Worm (Caenorhabditis elegans) whole organism, early embryonic: ENCODE measurements around the gene exos-9.

Source experiments
- ama-1 ChIP-seq: fragments of 150-350 bp; optimal IDR thresholded peaks from 2 replicates; lab custom pipeline; 2014
- ceh-13 ChIP-seq: fragments of 200-800 bp; sonication (Bioruptor generic); optimal IDR thresholded peaks from 2 replicates; lab custom pipeline; 2018; ENCODE audit warnings: mild to moderate bottlenecking, missing genetic modification characterization, missing compliant biosample characterization
- ceh-36 ChIP-seq: sonication (generic microtip); optimal IDR thresholded peaks from 2 replicates; lab custom pipeline; 2016; ENCODE audit warnings: missing genetic modification characterization, inconsistent platforms, missing compliant biosample characterization
- ets-7 ChIP-seq: sonication (generic microtip); optimal IDR thresholded peaks from 2 replicates; lab custom pipeline; 2016; ENCODE audit warnings: missing genotype, missing genetic modification characterization, missing compliant biosample characterization
- flt-1 ChIP-seq: fragments of 200-800 bp; sonication (Bioruptor generic); IDR thresholded peaks from 2 replicates; pipeline ENCODE4 v1.3.6; 2022; ENCODE audit warnings: missing genetic modification characterization, missing compliant biosample characterization
- hmbx-1 ChIP-seq: sonication (generic microtip); optimal IDR thresholded peaks from 2 replicates; lab custom pipeline; 2016; ENCODE audit warnings: mild to moderate bottlenecking, missing genetic modification characterization, missing compliant biosample characterization
- hmg-4 ChIP-seq: fragments of 200-800 bp; sonication (Bioruptor generic); optimal IDR thresholded peaks from 2 replicates; lab custom pipeline; 2018; ENCODE audit warnings: mild to moderate bottlenecking, missing genetic modification characterization, missing compliant biosample characterization
- hnd-1 ChIP-seq: sonication (generic microtip); optimal IDR thresholded peaks from 2 replicates; lab custom pipeline; 2016; ENCODE audit warnings: missing genetic modification characterization, missing compliant biosample characterization
- pes-1 ChIP-seq: fragments of 200-800 bp; sonication (Bioruptor generic); IDR thresholded peaks from 2 replicates; pipeline ENCODE4 v1.3.6; 2022; ENCODE audit warnings: missing genetic modification reagents, missing genetic modification characterization, missing compliant biosample characterization
- scrt-1 ChIP-seq: fragments of 200-800 bp; sonication (Bioruptor generic); IDR thresholded peaks from 2 replicates; pipeline ENCODE4 v1.3.6; 2022; ENCODE audit warnings: missing genetic modification characterization, missing compliant biosample characterization
- tbx-11 ChIP-seq: fragments of 200-800 bp; sonication (Bioruptor generic); IDR thresholded peaks from 2 replicates; pipeline ENCODE4 v1.3.6; 2022; ENCODE audit warnings: missing genetic modification characterization, missing compliant biosample characterization

- TF ChIP-seq ets-7 (tag; lab: Kevin White, UChicago): no peak
- TF ChIP-seq pes-1 (GFP tag; lab: Robert Waterston, UW): no peak
- TF ChIP-seq scrt-1 (GFP tag; lab: Robert Waterston, UW): no peak
- TF ChIP-seq ceh-13 (GFP tag; lab: Kevin White, UChicago): no peak
- TF ChIP-seq flt-1 (GFP tag; lab: Robert Waterston, UW): no peak
- TF ChIP-seq ceh-36: no peak
- TF ChIP-seq hnd-1 (tag; lab: Kevin White, UChicago): no peak
- no peak for TF ChIP-seq ama-1 (lab: Kevin White, UChicago)
- TF ChIP-seq hmg-4 (GFP tag; lab: Kevin White, UChicago): no peak
- TF ChIP-seq tbx-11 (GFP tag; lab: Robert Waterston, UW): no peak
- no peak for TF ChIP-seq hmbx-1 (tag; lab: Kevin White, UChicago)
These were observed 40.9 kb upstream of the exos-9 start, which contains the start of gene pars-1 for ce11 chrIII:7238727-7239126.
